Worm (Caenorhabditis elegans): ENCODE results near the gene aqp-4.

aqp-4 gene

ce11 chrV:9699216-9699615, 38.1 kb upstream of the aqp-4 start:
- TF ChIP-seq T26A8.4 (GFP tag; IDR thresholded peaks at IDR 0.05) (no peak), dve-1 (tag; optimal IDR thresholded peaks at IDR 0.05; ENCODE audit: insufficient read depth) (peak; percentile 8), zip-11 (GFP tag; IDR thresholded peaks at IDR 0.05) (no peak), egl-43 (GFP tag; IDR thresholded peaks at IDR 0.05) (no peak), ceh-44 (GFP tag; IDR thresholded peaks at IDR 0.05) (no peak), lin-13 (GFP tag; optimal IDR thresholded peaks at IDR 0.05) (no peak)

- no peak for TF ChIP-seq ama-1 (optimal IDR thresholded peaks at IDR 0.05)
- no peak for TF ChIP-seq zip-2 (tag; optimal IDR thresholded peaks at IDR 0.05)
- no peak for TF ChIP-seq nhr-10 (tag; optimal IDR thresholded peaks at IDR 0.05)
- TF ChIP-seq tag-97 (GFP tag; IDR thresholded peaks at IDR 0.05) = no peak
- no peak for TF ChIP-seq zag-1 (tag; optimal IDR thresholded peaks at IDR 0.05)
- peak; percentile 37 for TF ChIP-seq nhr-28 (tag; optimal IDR thresholded peaks at IDR 0.05)
- no peak for TF ChIP-seq php-3 (GFP tag; IDR thresholded peaks at IDR 0.05)
- TF ChIP-seq skn-1 (tag; optimal IDR thresholded peaks at IDR 0.05) = no peak
- peak; percentile 82 for TF ChIP-seq pqm-1 (tag; optimal IDR thresholded peaks at IDR 0.05)
- no peak for TF ChIP-seq spr-3 (GFP tag; optimal IDR thresholded peaks at IDR 0.05)
- TF ChIP-seq ceh-32 (tag; optimal IDR thresholded peaks at IDR 0.05; ENCODE audit: poor library complexity) = no peak
- no peak for TF ChIP-seq daf-16 (GFP tag; optimal IDR thresholded peaks at IDR 0.05)
- peak; percentile 67 for TF ChIP-seq daf-16 (tag; optimal IDR thresholded peaks at IDR 0.05)
- TF ChIP-seq jun-1 (tag; optimal IDR thresholded peaks at IDR 0.05) = no peak
- TF ChIP-seq set-16 (GFP tag; IDR thresholded peaks at IDR 0.05) = no peak
- TF ChIP-seq pha-4 (GFP tag; IDR thresholded peaks at IDR 0.05) = no peak
- no peak for TF ChIP-seq pha-4 (tag; optimal IDR thresholded peaks at IDR 0.05)
- TF ChIP-seq ztf-7 (tag; optimal IDR thresholded peaks at IDR 0.05) = no peak
- no peak for TF ChIP-seq nhr-102 (tag; optimal IDR thresholded peaks at IDR 0.05)
- no peak for TF ChIP-seq arid-1 (GFP tag; conservative IDR thresholded peaks at IDR 0.05)
- no peak for TF ChIP-seq madf-9 (GFP tag; conservative IDR thresholded peaks at IDR 0.05)
- no peak for TF ChIP-seq nhr-41 (GFP tag; IDR thresholded peaks at IDR 0.05)
- TF ChIP-seq F37D6.2 (tag; optimal IDR thresholded peaks at IDR 0.05) = no peak
- no peak for TF ChIP-seq mep-1 (tag; optimal IDR thresholded peaks at IDR 0.05)
- no peak for TF ChIP-seq ZK546.5 (tag; optimal IDR thresholded peaks at IDR 0.05)
- no peak for TF ChIP-seq nhr-6 (tag; optimal IDR thresholded peaks at IDR 0.05)
- TF ChIP-seq daf-8 (GFP tag; IDR thresholded peaks at IDR 0.05) = no peak
Observed at ce11 chrV:9701861-9702260, 35.5 kb upstream of the aqp-4 start.

- TF ChIP-seq rbr-2 (tag; optimal IDR thresholded peaks at IDR 0.05) (no peak), unc-62 (GFP tag; optimal IDR thresholded peaks at IDR 0.05 in 1 of 2) (peak in 1 of 2 experiments; percentile 34), unc-62 (tag; optimal IDR thresholded peaks at IDR 0.05) (no peak)
Observed at ce11 chrV:9702755-9703154, 34.6 kb upstream of the aqp-4 start, which contains the start of gene xbx-6. TSS of gene xbx-6 (plus strand) at chrV:9703055.

- TF ChIP-seq mxl-2 (GFP tag; conservative IDR thresholded peaks at IDR 0.05) (no peak), fkh-10 (GFP tag; optimal IDR thresholded peaks at IDR 0.05) (no peak), cey-2 (tag; optimal IDR thresholded peaks at IDR 0.05; ENCODE audit: borderline replicate concordance, insufficient read depth) (no peak), mdl-1 (tag; optimal IDR thresholded peaks at IDR 0.05) (no peak), nhr-42 (GFP tag; IDR thresholded peaks at IDR 0.05) (no peak), mep-1 (tag; optimal IDR thresholded peaks at IDR 0.05) (no peak), dve-1 (tag; optimal IDR thresholded peaks at IDR 0.05; ENCODE audit: insufficient read depth) (no peak), lsy-2 (tag; optimal IDR thresholded peaks at IDR 0.05) (no peak), pha-4 (GFP tag; IDR thresholded peaks at IDR 0.05) (no peak), pha-4 (tag; optimal IDR thresholded peaks at IDR 0.05) (no peak), jun-1 (tag; optimal IDR thresholded peaks at IDR 0.05) (no peak), ZK546.5 (tag; optimal IDR thresholded peaks at IDR 0.05) (no peak)
Observed at ce11 chrV:9703549-9703948, 33.8 kb upstream of the aqp-4 start.

All from whole organism, L4 larva.